Fruit fly (Drosophila melanogaster) whole organism, embryonic: Measurements from ENCODE around the gene CG44037.

Source experiments
- CG12155 ChIP-seq: fragments of 200-800 bp; sonication (Bioruptor generic); optimal IDR thresholded peaks from 3 replicates; lab custom pipeline; 2016; ENCODE audit warnings: missing biosample characterization, missing genetic modification characterization
- Ets65A ChIP-seq: fragments of 200-800 bp; sonication (Bioruptor generic); peaks from one replicate; lab custom pipeline; 2016; ENCODE audit warnings: missing biosample characterization, missing genetic modification characterization
- crol ChIP-seq: fragments of 200-800 bp; sonication (Bioruptor generic); IDR thresholded peaks from 2 replicates; pipeline ENCODE4 v1.3.6; 2022; ENCODE audit warnings: missing biosample characterization, missing genetic modification characterization
- dpn ChIP-seq, 2 experiments: fragments of 200-800 bp; sonication (Bioruptor generic); optimal IDR thresholded peaks; 3 replicates each; lab custom pipeline; 2016; ENCODE audit warnings: missing biosample characterization in 2 of 2, missing genetic modification characterization in 2 of 2
- pros ChIP-seq: fragments of 200-800 bp; sonication (Bioruptor generic); optimal IDR thresholded peaks from 3 replicates; lab custom pipeline; 2019; ENCODE audit warnings: missing biosample characterization, mild to moderate bottlenecking, missing genetic modification characterization, moderate library complexity

DNA sequence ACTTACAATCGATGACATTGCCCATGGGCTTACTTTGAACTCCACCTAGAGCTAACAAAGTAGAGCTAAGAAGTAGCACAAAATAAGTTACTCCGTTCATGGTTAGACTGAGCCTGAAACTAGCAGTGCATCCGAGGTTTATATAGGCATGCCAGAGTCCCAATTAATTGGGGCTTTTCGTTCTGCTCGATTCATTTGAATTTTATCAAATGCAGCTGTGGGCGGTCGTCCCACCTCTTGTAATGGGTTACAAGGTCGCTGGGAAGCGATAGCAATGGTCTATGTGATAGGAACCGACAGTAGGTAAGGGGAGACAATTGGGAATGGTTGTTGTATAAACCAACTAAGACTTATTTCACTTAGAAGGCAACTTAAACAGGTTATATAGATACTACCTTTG, 32.3 kb upstream of the CG44037 start, which contains the start of gene CG12256:
- TF ChIP-seq dpn (GFP tag; optimal IDR thresholded peaks at IDR 0.05; lab: Kevin White, UChicago) (no peak), Ets65A (no peak), crol (no peak), pros (GFP tag; lab: Kevin White, UChicago) (no peak), CG12155 (GFP tag; lab: Kevin White, UChicago) (no peak)
